Worm (Caenorhabditis elegans) whole organism, young adult: Measurements from ENCODE around the gene wdr-46.

ENCODE experiments used
- B0035.1 ChIP-seq: sonication (generic microtip); optimal IDR thresholded peaks from 2 replicates; lab custom pipeline; 2016; ENCODE audit warnings: missing genetic modification characterization, mild to moderate bottlenecking, missing compliant biosample characterization, missing genotype, missing genetic modification reagents
- B0261.1 ChIP-seq: sonication (generic microtip); optimal IDR thresholded peaks from 2 replicates; lab custom pipeline; 2016; ENCODE audit warnings: mild to moderate bottlenecking, missing genetic modification characterization, moderate library complexity, missing compliant biosample characterization
- B0336.3 ChIP-seq: fragments of 200-800 bp; sonication (Bioruptor generic); IDR thresholded peaks from 2 replicates; pipeline ENCODE4 v1.3.6; 2022; ENCODE audit warnings: missing genetic modification characterization, missing compliant biosample characterization
- C06A6.2 ChIP-seq: fragments of 200-800 bp; sonication (Bioruptor generic); conservative IDR thresholded peaks from 2 replicates; pipeline ENCODE4 v1.3.6; 2022; ENCODE audit warnings: missing genetic modification characterization, missing compliant biosample characterization
- C17E4.6 ChIP-seq: fragments of 200-800 bp; sonication (Bioruptor generic); IDR thresholded peaks from 2 replicates; pipeline ENCODE4 v1.3.6; 2022; ENCODE audit warnings: missing genetic modification reagents, missing genetic modification characterization, missing compliant biosample characterization
- D2030.7 ChIP-seq: fragments of 200-800 bp; sonication (Bioruptor generic); IDR thresholded peaks from 2 replicates; pipeline ENCODE4 v1.3.6; 2022; ENCODE audit warnings: missing genetic modification reagents, missing genetic modification characterization, missing compliant biosample characterization
- F10E7.11 ChIP-seq: sonication (generic microtip); optimal IDR thresholded peaks from 2 replicates; lab custom pipeline; 2017; ENCODE audit warnings: mild to moderate bottlenecking, missing genetic modification characterization, moderate library complexity, missing compliant biosample characterization
- F37B4.10 ChIP-seq: fragments of 200-800 bp; sonication (Bioruptor generic); IDR thresholded peaks from 2 replicates; pipeline ENCODE4 v1.3.6; 2022; ENCODE audit warnings: missing genetic modification characterization, missing compliant biosample characterization
- F55B11.4 ChIP-seq: sonication (generic microtip); optimal IDR thresholded peaks from 2 replicates; lab custom pipeline; 2016; ENCODE audit warnings: missing compliant biosample characterization, missing genetic modification characterization, borderline replicate concordance; ENCODE audit not compliant: insufficient read depth
- F57A8.1 ChIP-seq: fragments of 200-800 bp; sonication (Bioruptor generic); optimal IDR thresholded peaks from 2 replicates; lab custom pipeline; 2018; ENCODE audit warnings: mild to moderate bottlenecking, missing genetic modification characterization, moderate library complexity, missing compliant biosample characterization
- F57C9.4 ChIP-seq: sonication (generic microtip); optimal IDR thresholded peaks from 2 replicates; lab custom pipeline; 2017; ENCODE audit warnings: mild to moderate bottlenecking, missing genetic modification characterization, missing compliant biosample characterization
- Y53F4B.3 ChIP-seq: fragments of 200-800 bp; sonication (Bioruptor generic); IDR thresholded peaks from 2 replicates; pipeline ENCODE4 v1.3.6; 2022; ENCODE audit warnings: missing genetic modification reagents, missing genetic modification characterization, missing compliant biosample characterization
- Y56A3A.18 ChIP-seq: fragments of 200-800 bp; sonication (Bioruptor generic); IDR thresholded peaks from 2 replicates; pipeline ENCODE4 v1.3.6; 2022; ENCODE audit warnings: missing genetic modification reagents, missing genetic modification characterization, missing compliant biosample characterization
- Y67H2A.10 ChIP-seq: fragments of 200-800 bp; sonication (Bioruptor generic); conservative IDR thresholded peaks from 2 replicates; pipeline ENCODE4 v1.3.6; 2022; ENCODE audit warnings: missing genetic modification reagents, missing genetic modification characterization, missing compliant biosample characterization
- Y79H2A.3 ChIP-seq: fragments of 200-800 bp; sonication (Bioruptor generic); conservative IDR thresholded peaks from 2 replicates; pipeline ENCODE4 v1.3.6; 2022; ENCODE audit warnings: missing genetic modification reagents, missing genetic modification characterization, missing compliant biosample characterization
- ama-1 ChIP-seq, 3 experiments: fragments of 150-350 bp in 1 of 3; sonication (generic microtip) in 2 of 3; optimal IDR thresholded peaks; 2 replicates each; lab custom pipeline; 2014 to 2018; ENCODE audit warnings: missing biosample characterization in 2 of 3, missing genetic modification characterization in 2 of 3, missing genetic modification reagents in 2 of 3
- aptf-2 ChIP-seq: fragments of 200-800 bp; sonication (Bioruptor generic); conservative IDR thresholded peaks from 2 replicates; pipeline ENCODE4 v1.3.6; 2022; ENCODE audit warnings: missing genetic modification reagents, missing genetic modification characterization, missing compliant biosample characterization
- aptf-3 ChIP-seq: fragments of 200-800 bp; sonication (Bioruptor generic); IDR thresholded peaks from 2 replicates; pipeline ENCODE4 v1.3.6; 2022; ENCODE audit warnings: missing genetic modification characterization, missing compliant biosample characterization
- attf-3 ChIP-seq: fragments of 200-800 bp; sonication (Bioruptor generic); conservative IDR thresholded peaks from 2 replicates; pipeline ENCODE4 v1.3.6; 2022; ENCODE audit warnings: missing genetic modification reagents, missing genetic modification characterization, missing compliant biosample characterization
- attf-5 ChIP-seq: fragments of 200-800 bp; sonication (Bioruptor generic); optimal IDR thresholded peaks from 2 replicates; lab custom pipeline; 2018; ENCODE audit warnings: mild to moderate bottlenecking, missing genetic modification characterization, missing compliant biosample characterization
- attf-6 ChIP-seq: fragments of 200-800 bp; sonication (Bioruptor generic); IDR thresholded peaks from 2 replicates; pipeline ENCODE4 v1.3.6; 2022; ENCODE audit warnings: missing genetic modification reagents, missing genetic modification characterization, missing compliant biosample characterization
- bed-1 ChIP-seq: fragments of 200-800 bp; sonication (Bioruptor generic); IDR thresholded peaks from 2 replicates; pipeline ENCODE4 v1.3.6; 2022; ENCODE audit warnings: missing genetic modification reagents, missing genetic modification characterization, missing compliant biosample characterization
- cebp-2 ChIP-seq: fragments of 200-800 bp; sonication (Bioruptor generic); IDR thresholded peaks from 2 replicates; pipeline ENCODE4 v1.3.6; 2022; ENCODE audit warnings: missing genetic modification characterization, missing compliant biosample characterization
- dpff-1 ChIP-seq: sonication (generic microtip); optimal IDR thresholded peaks from 2 replicates; lab custom pipeline; 2017; ENCODE audit warnings: mild to moderate bottlenecking, missing genetic modification characterization, missing compliant biosample characterization
- dpl-1 ChIP-seq: fragments of 150-350 bp; optimal IDR thresholded peaks from 2 replicates; lab custom pipeline; 2014; ENCODE audit warnings: missing biosample characterization, missing genetic modification reagents, missing genetic modification characterization
- efl-1 ChIP-seq: fragments of 150-350 bp; optimal IDR thresholded peaks from 2 replicates; lab custom pipeline; 2014; ENCODE audit warnings: missing biosample characterization, missing genetic modification reagents, missing genetic modification characterization
- him-1 ChIP-seq: sonication (generic microtip); optimal IDR thresholded peaks from 2 replicates; lab custom pipeline; 2016; ENCODE audit warnings: missing genotype, missing genetic modification reagents, missing genetic modification characterization, missing compliant biosample characterization
- let-526 ChIP-seq: fragments of 200-800 bp; sonication (Bioruptor generic); IDR thresholded peaks from 2 replicates; pipeline ENCODE4 v1.3.6; 2022; ENCODE audit warnings: missing genetic modification reagents, missing genetic modification characterization, missing compliant biosample characterization
- lin-40 ChIP-seq: sonication (generic microtip); optimal IDR thresholded peaks from 2 replicates; lab custom pipeline; 2016; ENCODE audit warnings: missing genetic modification characterization, mild to moderate bottlenecking, missing compliant biosample characterization, missing genotype, missing genetic modification reagents
- lin-54 ChIP-seq: fragments of 200-800 bp; sonication (Bioruptor generic); optimal IDR thresholded peaks from 2 replicates; lab custom pipeline; 2018; ENCODE audit warnings: mild to moderate bottlenecking, missing genetic modification characterization, missing compliant biosample characterization
- lir-1 ChIP-seq: fragments of 200-800 bp; sonication (Bioruptor generic); conservative IDR thresholded peaks from 2 replicates; pipeline ENCODE4 v1.3.6; 2022; ENCODE audit warnings: missing genetic modification reagents, missing genetic modification characterization, missing compliant biosample characterization
- madf-10 ChIP-seq: sonication (generic microtip); optimal IDR thresholded peaks from 2 replicates; lab custom pipeline; 2016; ENCODE audit warnings: mild to moderate bottlenecking, missing genetic modification characterization, missing compliant biosample characterization
- madf-3 ChIP-seq: fragments of 200-800 bp; sonication (Bioruptor generic); IDR thresholded peaks from 2 replicates; pipeline ENCODE4 v1.3.6; 2022; ENCODE audit warnings: missing genetic modification reagents, missing genetic modification characterization, missing compliant biosample characterization
- madf-6 ChIP-seq: fragments of 200-800 bp; sonication (Bioruptor generic); IDR thresholded peaks from 2 replicates; pipeline ENCODE4 v1.3.6; 2022; ENCODE audit warnings: missing genetic modification reagents, missing genetic modification characterization, missing compliant biosample characterization
- mcd-1 ChIP-seq: fragments of 200-800 bp; sonication (Bioruptor generic); IDR thresholded peaks from 2 replicates; pipeline ENCODE4 v1.3.6; 2022; ENCODE audit warnings: missing genetic modification reagents, missing genetic modification characterization, missing compliant biosample characterization
- nfyb-1 ChIP-seq: fragments of 200-800 bp; sonication (Bioruptor generic); IDR thresholded peaks from 2 replicates; pipeline ENCODE4 v1.3.6; 2022; ENCODE audit warnings: missing genetic modification reagents, missing genetic modification characterization, missing compliant biosample characterization
- nhr-90 ChIP-seq: sonication (generic microtip); optimal IDR thresholded peaks from 2 replicates; lab custom pipeline; 2016; ENCODE audit warnings: missing genotype, mild to moderate bottlenecking, missing genetic modification characterization, missing compliant biosample characterization
- rec-8 ChIP-seq, 2 experiments: sonication (generic microtip); optimal IDR thresholded peaks; 2 replicates each; lab custom pipeline; 2016; ENCODE audit warnings: mild to moderate bottlenecking in 2 of 2, missing genetic modification characterization in 2 of 2, missing genetic modification reagents in 2 of 2, missing genotype in 2 of 2, missing biosample characterization in 1 of 2, missing compliant biosample characterization in 1 of 2, moderate library complexity in 1 of 2
- rpc-1 ChIP-seq, 2 experiments: fragments of 150-350 bp in 1 of 2; sonication (generic microtip) in 1 of 2; optimal IDR thresholded peaks; 2 replicates each; lab custom pipeline; 2014 to 2018; ENCODE audit warnings: missing biosample characterization in 1 of 2, missing genetic modification characterization in 1 of 2, missing genetic modification reagents in 1 of 2, missing genotype in 1 of 2
- sea-2 ChIP-seq: fragments of 200-800 bp; sonication (Bioruptor generic); IDR thresholded peaks from 2 replicates; pipeline ENCODE4 v1.3.6; 2022; ENCODE audit warnings: missing genetic modification characterization, missing compliant biosample characterization
- tbx-9 ChIP-seq: sonication (generic microtip); optimal IDR thresholded peaks from 2 replicates; lab custom pipeline; 2016; ENCODE audit warnings: borderline replicate concordance, missing genetic modification characterization, inconsistent platforms, missing compliant biosample characterization
- tlf-1 ChIP-seq: fragments of 200-800 bp; sonication (Bioruptor generic); optimal IDR thresholded peaks from 2 replicates; lab custom pipeline; 2018; ENCODE audit warnings: mild to moderate bottlenecking, missing genetic modification characterization, missing compliant biosample characterization
- ztf-25 ChIP-seq: fragments of 200-800 bp; sonication (Bioruptor generic); IDR thresholded peaks from 2 replicates; pipeline ENCODE4 v1.3.6; 2022; ENCODE audit warnings: missing genetic modification reagents, missing genetic modification characterization, missing compliant biosample characterization
- ztf-6 ChIP-seq: fragments of 200-800 bp; sonication (Bioruptor generic); IDR thresholded peaks from 2 replicates; pipeline ENCODE4 v1.3.6; 2022; ENCODE audit warnings: missing genetic modification reagents, missing genetic modification characterization, missing compliant biosample characterization

The wdr-46 gene

DNA sequence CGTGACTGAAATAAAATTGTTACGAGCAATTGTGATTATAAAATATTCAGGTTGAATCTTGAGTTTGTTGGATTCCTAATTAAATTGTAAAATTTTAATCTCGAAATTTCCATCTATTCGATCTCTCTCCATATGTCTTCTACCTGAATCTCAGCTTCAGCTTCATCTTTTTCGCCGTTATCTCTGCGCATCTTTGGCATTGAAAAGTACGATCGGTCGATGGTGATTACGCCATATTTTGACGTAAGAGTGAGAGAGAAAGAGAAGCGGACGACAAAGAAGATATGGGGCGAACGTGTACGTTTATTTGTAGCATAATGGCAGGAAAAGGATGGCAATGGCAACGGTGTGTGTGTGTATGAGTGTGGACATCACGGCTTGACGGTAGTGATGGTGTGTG, 5.5 kb upstream of the wdr-46 start:
- TF ChIP-seq attf-5 (GFP tag; lab: Kevin White, UChicago) (no peak), lir-1 (GFP tag; lab: Robert Waterston, UW) (no peak), rec-8 (tag; optimal IDR thresholded peaks at IDR 0.05; lab: Kevin White, UChicago) (no peak), dpff-1 (no peak), nhr-90 (no peak), F10E7.11 (tag; lab: Kevin White, UChicago) (no peak), bed-1 (GFP tag; lab: Robert Waterston, UW) (no peak), aptf-2 (GFP tag; lab: Robert Waterston, UW) (no peak), rpc-1 (optimal IDR thresholded peaks at IDR 0.05; lab: Kevin White, UChicago) (no peak), rpc-1 (tag; optimal IDR thresholded peaks at IDR 0.05; lab: Kevin White, UChicago) (no peak), F37B4.10 (GFP tag; lab: Robert Waterston, UW) (no peak), dpl-1 (GFP tag; lab: Kevin White, UChicago) (no peak), ztf-6 (GFP tag; lab: Robert Waterston, UW) (no peak), tlf-1 (GFP tag; lab: Kevin White, UChicago) (no peak), mcd-1 (GFP tag; lab: Robert Waterston, UW) (no peak), madf-6 (GFP tag; lab: Robert Waterston, UW) (no peak), attf-3 (GFP tag; lab: Robert Waterston, UW) (no peak), Y53F4B.3 (GFP tag; lab: Robert Waterston, UW) (no peak), lin-40 (tag; lab: Kevin White, UChicago) (no peak), tbx-9 (tag; lab: Kevin White, UChicago) (no peak)
- TF ChIP-seq, all 124 proteins: peak for 0

DNA sequence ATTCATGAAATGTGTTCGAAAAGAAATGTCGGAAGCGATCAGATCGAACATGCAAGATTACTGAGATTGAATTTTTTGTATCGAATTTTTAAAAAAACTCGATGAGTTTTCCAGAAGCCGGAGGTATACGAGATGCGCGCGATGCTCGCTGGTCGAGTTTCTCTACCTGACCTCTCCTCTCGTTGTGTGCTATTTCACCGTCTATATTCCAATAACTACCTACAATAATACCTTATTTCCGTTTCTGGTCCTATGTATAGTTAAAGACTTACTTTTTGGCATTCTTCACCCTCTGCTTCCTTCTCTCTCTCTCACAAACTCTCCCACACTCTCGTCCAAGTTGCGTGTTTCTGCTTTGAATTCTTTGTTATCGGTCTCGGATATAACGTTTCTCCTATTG, 713 bp upstream of the wdr-46 start:
- no peak for TF ChIP-seq F57A8.1
- TF ChIP-seq Y67H2A.10 = no peak
- TF ChIP-seq attf-6 (GFP tag; lab: Robert Waterston, UW) = peak; percentile 37; the same call in 1 of the 2 replicates
- TF ChIP-seq madf-6 (GFP tag; lab: Robert Waterston, UW) = peak; percentile 47
- TF ChIP-seq B0336.3 (GFP tag; lab: Robert Waterston, UW) = peak; percentile 49; the same call in 1 of the 2 replicates
- TF ChIP-seq ama-1 (optimal IDR thresholded peaks at IDR 0.05; lab: Kevin White, UChicago) = no peak
- no peak for TF ChIP-seq ama-1 (GFP tag; optimal IDR thresholded peaks at IDR 0.05; lab: Kevin White, UChicago)
- TF ChIP-seq cebp-2 (GFP tag; lab: Robert Waterston, UW) = peak; percentile 86; the same call in 1 of the 2 replicates
- no peak for TF ChIP-seq D2030.7 (GFP tag; lab: Robert Waterston, UW)
- no peak for TF ChIP-seq B0035.1 (tag; lab: Kevin White, UChicago)
- 0 out of 2 replicates have a peak, but pooled peaks have one; percentile 37 for TF ChIP-seq Y79H2A.3 (GFP tag; lab: Robert Waterston, UW)
- peak; percentile 80; the same call in 1 of the 2 replicates for TF ChIP-seq madf-3 (GFP tag; lab: Robert Waterston, UW)

DNA sequence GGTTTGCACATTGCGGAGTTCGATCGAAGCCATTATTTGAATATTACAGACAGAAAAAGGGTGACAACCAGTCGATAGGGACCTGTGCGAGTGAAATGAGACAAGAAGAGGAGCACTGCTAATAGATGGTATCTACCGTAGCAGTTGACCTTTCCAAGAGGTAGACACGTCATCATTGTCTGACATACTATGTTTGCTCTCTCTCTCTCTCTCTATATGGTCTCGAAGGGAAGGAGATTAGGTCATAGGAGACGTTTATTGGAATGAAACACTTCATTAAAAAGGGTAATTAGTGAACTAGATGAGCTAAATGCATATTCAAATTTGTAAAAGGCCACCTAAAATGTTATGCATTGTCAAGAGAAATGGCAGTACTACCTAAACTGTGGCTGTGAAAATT, 4.0 kb downstream of the wdr-46 start, which contains the start of gene atz-1:
TSS of gene atz-1 (minus strand) at position 101 of the 400 bp plus-strand sequence.
- TF ChIP-seq ztf-25 (GFP tag; lab: Robert Waterston, UW) (no peak), nfyb-1 (GFP tag; lab: Robert Waterston, UW) (no peak), cebp-2 (GFP tag; lab: Robert Waterston, UW) (no peak), dpff-1 (no peak), F55B11.4 (no peak), bed-1 (GFP tag; lab: Robert Waterston, UW) (no peak), efl-1 (no peak), madf-10 (tag; lab: Kevin White, UChicago) (no peak), sea-2 (no peak), him-1 (tag; lab: Kevin White, UChicago) (no peak), C06A6.2 (GFP tag; lab: Robert Waterston, UW) (no peak), Y56A3A.18 (no peak), aptf-3 (GFP tag; lab: Robert Waterston, UW) (no peak), F57C9.4 (tag; lab: Kevin White, UChicago) (no peak), let-526 (no peak), C17E4.6 (GFP tag; lab: Robert Waterston, UW) (no peak), B0261.1 (no peak), lin-54 (GFP tag; lab: Kevin White, UChicago) (no peak)
